Worm (Caenorhabditis elegans): Measurements from ENCODE around the gene W02B12.11.
A peak's percentile ranks its signal among the peaks of the same experiment; 100 is the strongest.

W02B12.11 gene

ce11 chrII:11453025-11453424 lies 20.6 kb upstream of the W02B12.11 start, which contains the start of gene rsp-1 (continued):
- TF ChIP-seq duxl-1 (tag; optimal IDR thresholded peaks at IDR 0.05; ENCODE audit: poor library complexity) (peak; percentile 85), snpc-4 (tag; optimal IDR thresholded peaks at IDR 0.05) (no peak), Y48G9A.11 (GFP tag; IDR thresholded peaks at IDR 0.05) (no peak), fos-1 (tag; optimal IDR thresholded peaks at IDR 0.05) (no peak), nhr-6 (tag; optimal IDR thresholded peaks at IDR 0.05) (peak; percentile 93), unc-62 (GFP tag; optimal IDR thresholded peaks at IDR 0.05 in 1 of 2) (peak in 1 of 2 experiments; percentile 99), unc-62 (tag; optimal IDR thresholded peaks at IDR 0.05) (no peak), lsy-2 (tag; optimal IDR thresholded peaks at IDR 0.05) (peak; percentile 74 to 94), madf-9 (GFP tag; conservative IDR thresholded peaks at IDR 0.05) (peak; percentile 75; the same call in 1 of the 2 replicates), nhr-25 (tag; optimal IDR thresholded peaks at IDR 0.05; ENCODE audit: borderline replicate concordance, insufficient read depth) (peak; percentile 75), unc-130 (GFP tag; optimal IDR thresholded peaks at IDR 0.05) (peak; percentile 44), hlh-11 (tag; optimal IDR thresholded peaks at IDR 0.05) (peak; percentile 91), pha-4 (GFP tag; IDR thresholded peaks at IDR 0.05) (peak; percentile 46; the same call in 1 of the 2 replicates), pha-4 (tag; optimal IDR thresholded peaks at IDR 0.05) (peak; percentile 33), aha-1 (tag) (peak; percentile 96), lin-38 (GFP tag; IDR thresholded peaks at IDR 0.05) (peak; percentile 89), spr-3 (GFP tag; optimal IDR thresholded peaks at IDR 0.05) (peak; percentile 49), hif-1 (tag; optimal IDR thresholded peaks at IDR 0.05) (peak; percentile 3 to 79), dmd-8 (GFP tag; IDR thresholded peaks at IDR 0.05) (no peak), ceh-20 (GFP tag; IDR thresholded peaks at IDR 0.05) (peak; percentile 76), ama-1 (optimal IDR thresholded peaks at IDR 0.05) (peak; percentile 35), skn-1 (tag; optimal IDR thresholded peaks at IDR 0.05) (no peak), daf-8 (GFP tag; IDR thresholded peaks at IDR 0.05) (no peak), unc-39 (tag; optimal IDR thresholded peaks at IDR 0.05) (no peak)

ce11 chrII:11453639-11454038 lies 20.0 kb upstream of the W02B12.11 start:
- TF ChIP-seq hmg-1.1 (GFP tag; IDR thresholded peaks at IDR 0.05), result 0 out of 2 replicates have a peak, but pooled peaks have one; percentile 10
- no peak for TF ChIP-seq zag-1 (tag; optimal IDR thresholded peaks at IDR 0.05)
- TF ChIP-seq dmd-6 (GFP tag; IDR thresholded peaks at IDR 0.05), result peak; percentile 13; the same call in 1 of the 2 replicates

DNA sequence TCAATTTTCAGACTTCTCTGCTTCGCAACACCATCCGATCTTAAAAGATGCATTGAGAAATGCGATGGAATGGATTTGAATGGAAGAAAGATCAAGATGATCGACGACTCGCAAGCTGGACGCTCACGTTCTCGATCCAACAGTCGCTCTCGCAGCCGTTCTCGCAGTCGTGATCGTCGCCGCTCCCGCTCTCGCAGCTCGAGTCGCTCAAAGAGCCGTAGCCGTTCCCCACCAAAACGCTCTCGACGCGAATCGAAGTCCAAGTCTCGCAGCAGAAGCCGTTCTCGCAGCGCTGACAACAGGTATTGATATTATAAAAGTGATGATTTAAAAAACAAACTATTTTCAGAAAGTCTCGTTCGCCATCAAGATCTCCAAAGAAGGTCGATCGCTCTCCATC lies 18.5 kb upstream of the W02B12.11 start:
- TF ChIP-seq daf-12 (tag; optimal IDR thresholded peaks at IDR 0.05), result no peak
- no peak for TF ChIP-seq F49E8.2 (tag; optimal IDR thresholded peaks at IDR 0.05; ENCODE audit: borderline replicate concordance)
- TF ChIP-seq set-16 (GFP tag; IDR thresholded peaks at IDR 0.05), result peak; percentile 89
- TF ChIP-seq aha-1 (tag), result peak; percentile 13

- TF ChIP-seq ztf-7 (tag; optimal IDR thresholded peaks at IDR 0.05) (no peak), mep-1 (tag; optimal IDR thresholded peaks at IDR 0.05) (peak; percentile 5), mes-2 (tag; optimal IDR thresholded peaks at IDR 0.05; ENCODE audit: poor library complexity, severe bottlenecking) (peak; percentile 25), mxl-3 (GFP tag; optimal IDR thresholded peaks at IDR 0.05) (no peak), lin-38 (GFP tag; IDR thresholded peaks at IDR 0.05) (peak; percentile 30), dmd-6 (GFP tag; IDR thresholded peaks at IDR 0.05) (no peak)
Observed at ce11 chrII:11455715-11456114, 17.9 kb upstream of the W02B12.11 start.

DNA sequence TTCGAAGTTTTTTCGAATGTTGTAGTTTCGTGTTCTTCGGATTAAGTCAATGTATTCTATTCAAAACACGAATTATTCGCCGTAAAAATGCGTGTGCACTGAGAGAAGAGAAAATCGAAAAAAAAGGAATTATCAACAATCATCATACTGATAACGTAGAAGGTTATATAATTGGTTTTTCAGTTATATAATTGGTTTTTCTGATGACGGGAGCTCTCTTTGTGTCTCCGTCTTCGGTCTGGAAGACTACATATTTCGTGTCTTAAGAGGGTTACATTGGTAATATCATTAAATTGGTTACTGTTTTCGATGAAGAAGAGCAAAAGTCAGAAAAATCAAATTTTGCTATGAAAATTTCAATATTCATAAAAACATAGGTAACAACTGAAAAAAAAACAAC lies 13.8 kb upstream of the W02B12.11 start:
- TF ChIP-seq cey-2 (tag; optimal IDR thresholded peaks at IDR 0.05; ENCODE audit: borderline replicate concordance, insufficient read depth) (no peak), attf-4 (tag; optimal IDR thresholded peaks at IDR 0.05) (no peak), ceh-44 (GFP tag; IDR thresholded peaks at IDR 0.05) (no peak), hif-1 (tag; optimal IDR thresholded peaks at IDR 0.05) (no peak), nhr-237 (tag; optimal IDR thresholded peaks at IDR 0.05) (no peak), mdt-29 (GFP tag; IDR thresholded peaks at IDR 0.05) (no peak), aly-2 (tag; optimal IDR thresholded peaks at IDR 0.05) (no peak), nhr-41 (GFP tag; IDR thresholded peaks at IDR 0.05) (no peak), F10B5.3 (tag; optimal IDR thresholded peaks at IDR 0.05) (no peak), ceh-28 (tag; optimal IDR thresholded peaks at IDR 0.05) (no peak), nhr-77 (tag; optimal IDR thresholded peaks at IDR 0.05) (peak; percentile 11), nhr-28 (tag; optimal IDR thresholded peaks at IDR 0.05) (peak; percentile 75), ctbp-1 (GFP tag; IDR thresholded peaks at IDR 0.05) (no peak), mep-1 (tag; optimal IDR thresholded peaks at IDR 0.05) (no peak), nhr-102 (tag; optimal IDR thresholded peaks at IDR 0.05) (no peak)
